Worm (Caenorhabditis elegans): Measurements from ENCODE around the gene lin-9.

lin-9 gene

ce11 chrIII:8866983-8867842 is 36.7 kb downstream of the lin-9 start:
- TF ChIP-seq nhr-90 (tag; optimal IDR thresholded peaks at IDR 0.05; ENCODE audit: poor library complexity), result no peak
- TF ChIP-seq C34B4.2 (tag; optimal IDR thresholded peaks at IDR 0.05), result no peak
- TF ChIP-seq lsy-2 (tag; optimal IDR thresholded peaks at IDR 0.05), result peak; percentile 6 to 13
- no peak for TF ChIP-seq alr-1 (tag; optimal IDR thresholded peaks at IDR 0.05; ENCODE audit: borderline replicate concordance)
- peak; percentile 16 for TF ChIP-seq nhr-71 (tag; optimal IDR thresholded peaks at IDR 0.05)
- TF ChIP-seq xbp-1 (tag; optimal IDR thresholded peaks at IDR 0.05), result peak; percentile 10
- peak; percentile 44 for TF ChIP-seq rnt-1 (tag; optimal IDR thresholded peaks at IDR 0.05)
- TF ChIP-seq mep-1 (tag; optimal IDR thresholded peaks at IDR 0.05), result peak; percentile 33
- peak; percentile 62 for TF ChIP-seq nhr-20 (tag; optimal IDR thresholded peaks at IDR 0.05)
- no peak for TF ChIP-seq fos-1 (tag; optimal IDR thresholded peaks at IDR 0.05)
- TF ChIP-seq sox-4 (tag; optimal IDR thresholded peaks at IDR 0.05), result no peak
- TF ChIP-seq ama-1 (optimal IDR thresholded peaks at IDR 0.05), result peak; percentile 80
- TF ChIP-seq skn-1 (tag; optimal IDR thresholded peaks at IDR 0.05), result peak; percentile 8
- peak in 1 of 6 experiments; percentile 75 for TF ChIP-seq elt-3 (tag; optimal IDR thresholded peaks at IDR 0.05)
- TF ChIP-seq nhr-85 (tag), result peak; percentile 81
- peak in 1 of 2 experiments; percentile 45 for TF ChIP-seq mdl-1 (tag; optimal IDR thresholded peaks at IDR 0.05)
- TF ChIP-seq vab-15 (tag; optimal IDR thresholded peaks at IDR 0.05), result peak; percentile 5
- TF ChIP-seq egl-13 (tag; optimal IDR thresholded peaks at IDR 0.05), result no peak
- TF ChIP-seq efl-1 (optimal IDR thresholded peaks at IDR 0.05), result no peak
- TF ChIP-seq efl-1 (GFP tag; optimal IDR thresholded peaks at IDR 0.05 in 1 of 2), result peak in 1 of 2 experiments; percentile 73
- TF ChIP-seq fkh-10 (GFP tag; optimal IDR thresholded peaks at IDR 0.05), result no peak
- TF ChIP-seq blmp-1 (tag; optimal IDR thresholded peaks at IDR 0.05), result peak; percentile 91
- no peak for TF ChIP-seq nhr-19 (GFP tag; conservative IDR thresholded peaks at IDR 0.05)
- peak; percentile 2 for TF ChIP-seq unc-130 (tag; optimal IDR thresholded peaks at IDR 0.05)
- TF ChIP-seq lin-35 (GFP tag; optimal IDR thresholded peaks at IDR 0.05), result peak in 1 of 2 experiments; percentile 61
- peak; percentile 4 for TF ChIP-seq C16A3.4 (tag; optimal IDR thresholded peaks at IDR 0.05)
- TF ChIP-seq lin-14 (GFP tag; optimal IDR thresholded peaks at IDR 0.05), result peak; percentile 49
- peak; percentile 10 for TF ChIP-seq jun-1 (tag; optimal IDR thresholded peaks at IDR 0.05)

DNA sequence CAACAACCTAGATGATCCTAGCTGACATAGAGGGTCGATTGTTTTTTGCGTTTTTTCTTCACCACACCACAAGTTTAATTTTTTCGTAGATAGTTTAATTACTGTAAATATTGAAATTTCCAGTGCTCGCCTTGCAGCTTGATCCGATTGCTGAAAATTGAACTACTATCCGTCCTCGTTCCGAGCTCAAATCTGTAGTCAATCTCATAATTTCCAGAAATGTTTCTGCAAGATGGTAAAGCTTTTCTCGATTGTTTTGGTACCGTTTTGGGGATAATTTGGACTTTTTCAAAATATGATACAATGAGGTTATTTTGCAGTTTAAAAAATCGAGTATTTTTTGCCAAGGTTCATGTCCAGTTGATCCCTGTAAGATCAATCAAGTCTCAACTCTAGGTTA is 37.9 kb downstream of the lin-9 start:
- TF ChIP-seq efl-1 (optimal IDR thresholded peaks at IDR 0.05) (no peak), efl-1 (GFP tag; optimal IDR thresholded peaks at IDR 0.05 in 1 of 2) (peak in 1 of 2 experiments; percentile 63), snu-23 (GFP tag; optimal IDR thresholded peaks at IDR 0.05) (no peak)

DNA sequence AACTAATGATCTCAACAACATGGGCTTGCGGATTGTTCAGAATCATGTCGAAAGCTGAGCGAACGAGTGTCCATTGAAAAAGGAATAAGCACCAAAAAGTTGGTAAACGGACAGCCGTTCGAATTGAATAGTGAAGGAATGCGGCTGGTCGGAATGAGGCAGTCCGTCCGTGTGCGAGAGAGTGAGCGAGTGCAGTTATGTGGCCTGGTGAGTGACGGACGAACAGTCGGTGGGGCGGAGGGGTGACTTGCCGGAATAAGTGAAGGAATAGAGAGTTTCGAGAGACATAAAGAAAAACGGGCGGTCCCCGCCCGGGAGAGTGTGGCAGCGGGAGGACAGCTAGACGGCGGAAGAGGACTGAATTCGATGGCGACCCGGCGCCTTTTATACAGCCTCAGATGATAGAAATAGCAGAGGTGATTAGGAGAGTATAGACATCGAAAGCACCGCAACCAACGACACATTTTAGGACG is 38.6 kb downstream of the lin-9 start:
- TF ChIP-seq elt-2 (tag; optimal IDR thresholded peaks at IDR 0.05) (peak; percentile 41), nhr-71 (tag; optimal IDR thresholded peaks at IDR 0.05) (peak; percentile 93), unc-98 (GFP tag; IDR thresholded peaks at IDR 0.05) (peak; percentile 48; the same call in 1 of the 2 replicates), lsy-2 (tag; optimal IDR thresholded peaks at IDR 0.05) (peak; percentile 59 to 66), dsc-1 (tag; optimal IDR thresholded peaks at IDR 0.05) (no peak), mdl-1 (tag; optimal IDR thresholded peaks at IDR 0.05) (peak in 1 of 2 experiments; percentile 45), nhr-77 (tag; optimal IDR thresholded peaks at IDR 0.05) (no peak), lin-35 (GFP tag; optimal IDR thresholded peaks at IDR 0.05) (peak; percentile 57 to 63), nhr-76 (tag; optimal IDR thresholded peaks at IDR 0.05) (no peak), fkh-8 (tag; optimal IDR thresholded peaks at IDR 0.05) (no peak), blmp-1 (tag; optimal IDR thresholded peaks at IDR 0.05) (peak; percentile 29), mef-2 (tag; optimal IDR thresholded peaks at IDR 0.05) (no peak), swsn-7 (tag; optimal IDR thresholded peaks at IDR 0.05) (peak; percentile 78), pag-3 (tag; optimal IDR thresholded peaks at IDR 0.05; ENCODE audit: borderline replicate concordance, insufficient read depth) (peak; percentile 79), ztf-11 (tag; optimal IDR thresholded peaks at IDR 0.05) (peak in 1 of 2 experiments; percentile 36), lin-39 (tag; optimal IDR thresholded peaks at IDR 0.05) (peak; percentile 7), ceh-88 (GFP tag; IDR thresholded peaks at IDR 0.05) (peak; percentile 54; the same call in 1 of the 2 replicates), hlh-17 (GFP tag; optimal IDR thresholded peaks at IDR 0.05; ENCODE audit: borderline replicate concordance) (no peak), ceh-82 (tag; optimal IDR thresholded peaks at IDR 0.05) (peak in 2 of 3 experiments; percentile 34 to 61), alr-1 (tag; optimal IDR thresholded peaks at IDR 0.05; ENCODE audit: borderline replicate concordance) (no peak), nhr-12 (tag; optimal IDR thresholded peaks at IDR 0.05) (no peak), nhr-85 (tag) (peak; percentile 74), efl-1 (optimal IDR thresholded peaks at IDR 0.05) (peak; percentile 38 to 45), efl-1 (GFP tag; optimal IDR thresholded peaks at IDR 0.05 in 1 of 2) (peak; percentile 36 to 91), unc-130 (tag; optimal IDR thresholded peaks at IDR 0.05) (peak; percentile 59), nhr-28 (tag; optimal IDR thresholded peaks at IDR 0.05) (no peak), vab-15 (tag; optimal IDR thresholded peaks at IDR 0.05) (no peak), egl-13 (tag; optimal IDR thresholded peaks at IDR 0.05) (no peak)
